Worm (Caenorhabditis elegans): ENCODE results near the gene dao-4.

dao-4 gene

ce11 chrX:10060475-10061011, 14.5 kb upstream of the dao-4 start, which contains the start of gene ZC373.3:
ZC373.3 (plus strand) TSS chrX:10060525.
- TF ChIP-seq ttx-3 (tag; optimal IDR thresholded peaks at IDR 0.05), result no peak
- TF ChIP-seq tbx-2 (tag; optimal IDR thresholded peaks at IDR 0.05), result no peak

- no peak for TF ChIP-seq sox-2 (GFP tag; IDR thresholded peaks at IDR 0.05)
- peak; percentile 51 for TF ChIP-seq ceh-18 (tag; optimal IDR thresholded peaks at IDR 0.05)
Measured at ce11 chrX:10068468-10068867, 6.6 kb upstream of the dao-4 start.

ce11 chrX:10069692-10070091, 5.4 kb upstream of the dao-4 start, which contains the start of gene mlck-1:
mlck-1 (minus strand) TSS chrX:10069792.
- no peak for TF ChIP-seq nhr-11 (tag; optimal IDR thresholded peaks at IDR 0.05)
- no peak for TF ChIP-seq pat-9 (tag; optimal IDR thresholded peaks at IDR 0.05)
- TF ChIP-seq mec-3 (tag; optimal IDR thresholded peaks at IDR 0.05; ENCODE audit: borderline replicate concordance), result no peak
- TF ChIP-seq unc-55 (GFP tag; optimal IDR thresholded peaks at IDR 0.05), result no peak
- TF ChIP-seq dve-1 (tag; optimal IDR thresholded peaks at IDR 0.05), result no peak
- TF ChIP-seq ceh-45 (GFP tag; IDR thresholded peaks at IDR 0.05), result no peak
- TF ChIP-seq tbx-2 (tag; optimal IDR thresholded peaks at IDR 0.05), result no peak
- no peak for TF ChIP-seq sox-4 (tag; optimal IDR thresholded peaks at IDR 0.05)
- TF ChIP-seq madf-2 (tag; optimal IDR thresholded peaks at IDR 0.05), result no peak
- no peak for TF ChIP-seq sox-2 (GFP tag; IDR thresholded peaks at IDR 0.05)
- TF ChIP-seq zip-5 (tag; optimal IDR thresholded peaks at IDR 0.05), result no peak
- no peak for TF ChIP-seq K02D7.2 (tag; optimal IDR thresholded peaks at IDR 0.05)
- TF ChIP-seq tbx-7 (tag; optimal IDR thresholded peaks at IDR 0.05), result no peak
- no peak for TF ChIP-seq ahr-1 (tag; optimal IDR thresholded peaks at IDR 0.05)
- no peak for TF ChIP-seq ceh-9 (tag; optimal IDR thresholded peaks at IDR 0.05)
- TF ChIP-seq ceh-30 (tag; optimal IDR thresholded peaks at IDR 0.05), result no peak
- TF ChIP-seq pqm-1 (tag; optimal IDR thresholded peaks at IDR 0.05), result no peak
- no peak for TF ChIP-seq ttx-3 (tag; optimal IDR thresholded peaks at IDR 0.05)
- TF ChIP-seq sdc-2 (tag; optimal IDR thresholded peaks at IDR 0.05), result no peak

- TF ChIP-seq elt-2 (tag; optimal IDR thresholded peaks at IDR 0.05), result peak; percentile 36
- TF ChIP-seq pax-1 (tag; optimal IDR thresholded peaks at IDR 0.05), result no peak
Measured at ce11 chrX:10074233-10074632, 855 bp upstream of the dao-4 start, which contains the start of gene ZC373.5. ZC373.5 (minus strand) TSS chrX:10074391.

- TF ChIP-seq npax-4 (tag; optimal IDR thresholded peaks at IDR 0.05) (no peak), dmd-4 (tag; optimal IDR thresholded peaks at IDR 0.05; ENCODE audit: borderline replicate concordance) (no peak), F13H6.1 (tag; optimal IDR thresholded peaks at IDR 0.05) (no peak), hlh-15 (tag; optimal IDR thresholded peaks at IDR 0.05) (no peak), elt-4 (tag; optimal IDR thresholded peaks at IDR 0.05) (no peak), ceh-2 (tag; optimal IDR thresholded peaks at IDR 0.05) (no peak), sdc-2 (tag; optimal IDR thresholded peaks at IDR 0.05) (no peak), K09A11.1 (tag; optimal IDR thresholded peaks at IDR 0.05; ENCODE audit: insufficient read depth) (no peak), ceh-14 (tag; optimal IDR thresholded peaks at IDR 0.05) (no peak), sox-2 (GFP tag; IDR thresholded peaks at IDR 0.05) (no peak), unc-55 (GFP tag; optimal IDR thresholded peaks at IDR 0.05) (no peak)
Measured at ce11 chrX:10076334-10076733, 1.2 kb downstream of the dao-4 start.

- TF ChIP-seq unc-86 (tag; optimal IDR thresholded peaks at IDR 0.05) (no peak), ets-4 (tag; optimal IDR thresholded peaks at IDR 0.05) (no peak), hlh-13 (GFP tag; optimal IDR thresholded peaks at IDR 0.05) (no peak), odd-2 (tag; optimal IDR thresholded peaks at IDR 0.05) (no peak), ceh-6 (GFP tag; optimal IDR thresholded peaks at IDR 0.05) (no peak), ttx-3 (tag; optimal IDR thresholded peaks at IDR 0.05) (no peak), ceh-18 (tag; optimal IDR thresholded peaks at IDR 0.05) (no peak), F13H6.1 (tag; optimal IDR thresholded peaks at IDR 0.05) (no peak), Y22D7AL.16 (tag; optimal IDR thresholded peaks at IDR 0.05) (no peak), nfya-1 (tag; optimal IDR thresholded peaks at IDR 0.05) (no peak), elt-2 (tag; optimal IDR thresholded peaks at IDR 0.05) (no peak), elt-4 (tag; optimal IDR thresholded peaks at IDR 0.05) (no peak), tbx-2 (tag; optimal IDR thresholded peaks at IDR 0.05) (no peak), ref-2 (tag; optimal IDR thresholded peaks at IDR 0.05) (no peak), zip-5 (tag; optimal IDR thresholded peaks at IDR 0.05) (no peak), ceh-34 (tag; optimal IDR thresholded peaks at IDR 0.05) (no peak), sox-2 (GFP tag; IDR thresholded peaks at IDR 0.05) (no peak), ceh-24 (tag; optimal IDR thresholded peaks at IDR 0.05) (no peak), T23F11.4 (GFP tag; optimal IDR thresholded peaks at IDR 0.05) (no peak), ceh-22 (tag; optimal IDR thresholded peaks at IDR 0.05) (no peak)
Measured at ce11 chrX:10077297-10077696, 2.2 kb downstream of the dao-4 start, which contains the start of gene col-176. col-176 (plus strand) TSS chrX:10077597.
